Worm (Caenorhabditis elegans) whole organism, L1 larva: ENCODE measurements around the gene pigg-1.

Source experiments
- C04F5.9 ChIP-seq: sonication (generic microtip); optimal IDR thresholded peaks from 2 replicates; lab custom pipeline; 2016; ENCODE audit warnings: missing genetic modification characterization, missing compliant biosample characterization
- C34B4.2 ChIP-seq: sonication (generic microtip); optimal IDR thresholded peaks from 2 replicates; lab custom pipeline; 2017; ENCODE audit warnings: mild to moderate bottlenecking, missing genetic modification characterization, missing compliant biosample characterization
- F16B12.6 ChIP-seq: fragments of 150-350 bp; optimal IDR thresholded peaks from 2 replicates; lab custom pipeline; 2014; ENCODE audit warnings: missing biosample characterization, missing genetic modification characterization
- Y116A8C.19 ChIP-seq: sonication (generic microtip); optimal IDR thresholded peaks from 2 replicates; lab custom pipeline; 2016; ENCODE audit warnings: missing compliant biosample characterization, missing genetic modification characterization, borderline replicate concordance
- aha-1 ChIP-seq: fragments of 150-350 bp; optimal IDR thresholded peaks from 2 replicates; lab custom pipeline; 2014; ENCODE audit warnings: missing biosample characterization, missing genetic modification characterization
- alr-1 ChIP-seq: fragments of 200-800 bp; sonication (Bioruptor generic); optimal IDR thresholded peaks from 2 replicates; lab custom pipeline; 2018; ENCODE audit warnings: borderline replicate concordance, mild to moderate bottlenecking, missing genetic modification characterization, missing compliant biosample characterization
- ama-1 ChIP-seq: fragments of 150-350 bp; optimal IDR thresholded peaks from 2 replicates; lab custom pipeline; 2014
- ceh-8 ChIP-seq: fragments of 200-800 bp; sonication (Bioruptor generic); optimal IDR thresholded peaks from 2 replicates; lab custom pipeline; 2018; ENCODE audit warnings: mild to moderate bottlenecking, missing genetic modification characterization, moderate library complexity, missing compliant biosample characterization
- ceh-82 ChIP-seq, 3 experiments: fragments of 150-350 bp in 1 of 3; sonication (generic microtip) in 2 of 3; optimal IDR thresholded peaks; 2 replicates each; lab custom pipeline; 2014 to 2017; ENCODE audit warnings: missing biosample characterization in 3 of 3, missing genetic modification characterization in 3 of 3
- ces-1 ChIP-seq: fragments of 150-350 bp; optimal IDR thresholded peaks from 2 replicates; lab custom pipeline; 2014; ENCODE audit warnings: missing biosample characterization, missing genetic modification reagents, missing genetic modification characterization
- dpl-1 ChIP-seq, 3 experiments: fragments of 150-350 bp in 2 of 3; sonication (generic microtip) in 1 of 3; optimal IDR thresholded peaks; 2 replicates each; lab custom pipeline; 2014 to 2017; ENCODE audit warnings: missing biosample characterization in 3 of 3, missing genetic modification characterization in 3 of 3, missing genetic modification reagents in 3 of 3
- dsc-1 ChIP-seq: sonication (generic microtip); optimal IDR thresholded peaks from 2 replicates; lab custom pipeline; 2016; ENCODE audit warnings: mild to moderate bottlenecking, missing genetic modification characterization, missing compliant biosample characterization
- egl-13 ChIP-seq: sonication (generic microtip); optimal IDR thresholded peaks from 2 replicates; lab custom pipeline; 2016; ENCODE audit warnings: missing genotype, missing genetic modification reagents, missing genetic modification characterization, missing compliant biosample characterization
- elt-2 ChIP-seq: sonication (generic microtip); optimal IDR thresholded peaks from 2 replicates; lab custom pipeline; 2016; ENCODE audit warnings: missing genetic modification characterization, mild to moderate bottlenecking, inconsistent platforms, missing compliant biosample characterization, missing genetic modification reagents
- elt-3 ChIP-seq, 6 experiments: fragments of 150-350 bp in 1 of 6; sonication (generic microtip); optimal IDR thresholded peaks; 2 replicates each; lab custom pipeline; 2017 to 2018; ENCODE audit warnings: missing biosample characterization in 6 of 6, missing genetic modification characterization in 6 of 6, inconsistent platforms in 1 of 6
- ets-5 ChIP-seq: fragments of 200-800 bp; sonication (Bioruptor generic); IDR thresholded peaks from 2 replicates; pipeline ENCODE4 v1.3.6; 2022; ENCODE audit warnings: missing genetic modification characterization, missing compliant biosample characterization
- fkh-10 ChIP-seq: sonication (generic microtip); optimal IDR thresholded peaks from 2 replicates; lab custom pipeline; 2017; ENCODE audit warnings: missing biosample characterization, missing genetic modification reagents, missing genetic modification characterization
- fos-1 ChIP-seq: fragments of 150-350 bp; optimal IDR thresholded peaks from 2 replicates; lab custom pipeline; 2014; ENCODE audit warnings: missing biosample characterization, missing genetic modification characterization
- grh-1 ChIP-seq: fragments of 200-800 bp; sonication (Bioruptor generic); IDR thresholded peaks from 2 replicates; pipeline ENCODE4 v1.3.6; 2022; ENCODE audit warnings: missing genetic modification reagents, missing genetic modification characterization, missing compliant biosample characterization
- hlh-4 ChIP-seq: sonication (generic microtip); optimal IDR thresholded peaks from 2 replicates; lab custom pipeline; 2016; ENCODE audit warnings: mild to moderate bottlenecking, missing genetic modification characterization, missing compliant biosample characterization
- isw-1 ChIP-seq: fragments of 200-800 bp; sonication (Bioruptor generic); IDR thresholded peaks from 2 replicates; pipeline ENCODE4 v1.3.6; 2022; ENCODE audit warnings: missing genetic modification characterization, missing compliant biosample characterization
- jun-1 ChIP-seq: fragments of 150-350 bp; optimal IDR thresholded peaks from 2 replicates; lab custom pipeline; 2014; ENCODE audit warnings: missing biosample characterization, missing genetic modification reagents, missing genetic modification characterization
- lin-13 ChIP-seq: fragments of 150-350 bp; optimal IDR thresholded peaks from 2 replicates; lab custom pipeline; 2014; ENCODE audit warnings: missing biosample characterization, missing genetic modification reagents, missing genetic modification characterization
- lin-14 ChIP-seq: fragments of 200-800 bp; sonication (Bioruptor generic); optimal IDR thresholded peaks from 2 replicates; lab custom pipeline; 2018; ENCODE audit warnings: mild to moderate bottlenecking, missing genetic modification characterization, moderate library complexity, missing compliant biosample characterization
- lin-35 ChIP-seq, 2 experiments: fragments of 150-350 bp; optimal IDR thresholded peaks; 2 replicates each; lab custom pipeline; 2014; ENCODE audit warnings: missing biosample characterization in 2 of 2, missing genetic modification characterization in 2 of 2, missing genetic modification reagents in 2 of 2
- lin-39 ChIP-seq: fragments of 150-350 bp; optimal IDR thresholded peaks from 2 replicates; lab custom pipeline; 2014; ENCODE audit warnings: missing biosample characterization, missing genetic modification reagents, missing genetic modification characterization
- lir-3 ChIP-seq: sonication (generic microtip); optimal IDR thresholded peaks from 2 replicates; lab custom pipeline; 2016; ENCODE audit warnings: mild to moderate bottlenecking, missing genetic modification characterization, moderate library complexity, missing compliant biosample characterization; ENCODE audit not compliant: poor library complexity
- mab-9 ChIP-seq: fragments of 200-800 bp; sonication (Bioruptor generic); IDR thresholded peaks from 2 replicates; pipeline ENCODE4 v1.3.6; 2022; ENCODE audit warnings: missing genetic modification reagents, missing genetic modification characterization, missing compliant biosample characterization
- mdl-1 ChIP-seq, 2 experiments: fragments of 150-350 bp; optimal IDR thresholded peaks; 2 replicates each; lab custom pipeline; 2014 to 2017; ENCODE audit warnings: missing biosample characterization in 2 of 2, missing genetic modification characterization in 2 of 2, inconsistent platforms in 1 of 2
- nhr-12 ChIP-seq: sonication (generic microtip); optimal IDR thresholded peaks from 2 replicates; lab custom pipeline; 2017; ENCODE audit warnings: missing biosample characterization, missing genetic modification characterization
- nhr-20 ChIP-seq: sonication (generic microtip); optimal IDR thresholded peaks from 2 replicates; lab custom pipeline; 2016; ENCODE audit warnings: mild to moderate bottlenecking, missing genetic modification characterization, missing compliant biosample characterization
- nhr-237 ChIP-seq: fragments of 150-350 bp; optimal IDR thresholded peaks from 2 replicates; lab custom pipeline; 2014; ENCODE audit warnings: missing biosample characterization, missing genetic modification characterization
- nhr-71 ChIP-seq: sonication (generic microtip); optimal IDR thresholded peaks from 2 replicates; lab custom pipeline; 2016; ENCODE audit warnings: mild to moderate bottlenecking, missing genetic modification characterization, moderate library complexity, missing compliant biosample characterization
- nhr-77 ChIP-seq: fragments of 150-350 bp; optimal IDR thresholded peaks from 2 replicates; lab custom pipeline; 2014; ENCODE audit warnings: missing biosample characterization, missing genetic modification characterization
- nhr-84 ChIP-seq: sonication (generic microtip); optimal IDR thresholded peaks from 2 replicates; lab custom pipeline; 2017; ENCODE audit warnings: missing biosample characterization, missing genetic modification characterization
- nhr-85 ChIP-seq: sonication (generic microtip); peaks from one replicate; lab custom pipeline; 2016; ENCODE audit warnings: missing genetic modification characterization, inconsistent platforms, missing compliant biosample characterization
- nhr-90 ChIP-seq: sonication (generic microtip); optimal IDR thresholded peaks from 2 replicates; lab custom pipeline; 2016; ENCODE audit warnings: mild to moderate bottlenecking, missing genetic modification characterization, missing compliant biosample characterization; ENCODE audit not compliant: poor library complexity
- skn-1 ChIP-seq: fragments of 150-350 bp; optimal IDR thresholded peaks from 2 replicates; lab custom pipeline; 2014; ENCODE audit warnings: missing biosample characterization, missing genetic modification characterization
- snu-23 ChIP-seq: sonication (generic microtip); optimal IDR thresholded peaks from 2 replicates; lab custom pipeline; 2016; ENCODE audit warnings: missing genetic modification characterization, missing compliant biosample characterization
- sptf-1 ChIP-seq: fragments of 150-350 bp; optimal IDR thresholded peaks from 2 replicates; lab custom pipeline; 2014; ENCODE audit warnings: missing biosample characterization, missing genetic modification characterization
- tbx-2 ChIP-seq: sonication (generic microtip); optimal IDR thresholded peaks from 2 replicates; lab custom pipeline; 2016; ENCODE audit warnings: missing genetic modification characterization, missing compliant biosample characterization
- unc-30 ChIP-seq: sonication (generic microtip); optimal IDR thresholded peaks from 2 replicates; lab custom pipeline; 2017; ENCODE audit warnings: missing biosample characterization, missing genetic modification characterization
- unc-86 ChIP-seq: sonication (generic microtip); optimal IDR thresholded peaks from 2 replicates; lab custom pipeline; 2016; ENCODE audit warnings: missing genetic modification characterization, missing compliant biosample characterization
- vab-15 ChIP-seq: sonication (generic microtip); optimal IDR thresholded peaks from 2 replicates; lab custom pipeline; 2017; ENCODE audit warnings: missing genotype, mild to moderate bottlenecking, missing genetic modification characterization, missing compliant biosample characterization
- zag-1 ChIP-seq: fragments of 150-350 bp; optimal IDR thresholded peaks from 2 replicates; lab custom pipeline; 2014; ENCODE audit warnings: missing biosample characterization, missing genetic modification characterization
- ztf-4 ChIP-seq: fragments of 150-350 bp; optimal IDR thresholded peaks from 2 replicates; lab custom pipeline; 2014; ENCODE audit warnings: missing biosample characterization, missing genetic modification characterization

pigg-1 gene

ce11 chrII:8556166-8556565, 43.9 kb downstream of the pigg-1 start, which contains the start of gene glb-27:
Gene glb-27 (minus strand): TSS chrII:8556266.
- TF ChIP-seq elt-2 (tag; lab: Kevin White, UChicago), result no peak
- TF ChIP-seq dsc-1 (tag; lab: Kevin White, UChicago), result no peak
- no peak for TF ChIP-seq unc-86
- no peak for TF ChIP-seq snu-23
- no peak for TF ChIP-seq ets-5 (GFP tag; lab: Robert Waterston, UW)
- TF ChIP-seq C34B4.2 (tag; lab: Kevin White, UChicago), result no peak
- TF ChIP-seq Y116A8C.19 (tag; lab: Kevin White, UChicago), result no peak
- no peak for TF ChIP-seq skn-1 (tag; lab: Kevin White, UChicago)
- TF ChIP-seq ces-1 (GFP tag; lab: Kevin White, UChicago), result no peak
- no peak for TF ChIP-seq dpl-1 (GFP tag; optimal IDR thresholded peaks at IDR 0.05; lab: Kevin White, UChicago)
- no peak for TF ChIP-seq alr-1 (tag; lab: Kevin White, UChicago)
- no peak for TF ChIP-seq nhr-237 (tag; lab: Kevin White, UChicago)
- TF ChIP-seq aha-1 (tag; lab: Kevin White, UChicago), result no peak
- TF ChIP-seq lin-35 (GFP tag; optimal IDR thresholded peaks at IDR 0.05; lab: Kevin White, UChicago), result no peak
- no peak for TF ChIP-seq mdl-1 (tag; optimal IDR thresholded peaks at IDR 0.05; lab: Kevin White, UChicago)
- TF ChIP-seq nhr-84 (tag; lab: Kevin White, UChicago), result no peak
- TF ChIP-seq fos-1 (tag; lab: Kevin White, UChicago), result no peak
- TF ChIP-seq tbx-2 (tag; lab: Kevin White, UChicago), result no peak
- no peak for TF ChIP-seq F16B12.6 (tag; lab: Kevin White, UChicago)
- TF ChIP-seq, all 84 proteins: peak for 0

DNA sequence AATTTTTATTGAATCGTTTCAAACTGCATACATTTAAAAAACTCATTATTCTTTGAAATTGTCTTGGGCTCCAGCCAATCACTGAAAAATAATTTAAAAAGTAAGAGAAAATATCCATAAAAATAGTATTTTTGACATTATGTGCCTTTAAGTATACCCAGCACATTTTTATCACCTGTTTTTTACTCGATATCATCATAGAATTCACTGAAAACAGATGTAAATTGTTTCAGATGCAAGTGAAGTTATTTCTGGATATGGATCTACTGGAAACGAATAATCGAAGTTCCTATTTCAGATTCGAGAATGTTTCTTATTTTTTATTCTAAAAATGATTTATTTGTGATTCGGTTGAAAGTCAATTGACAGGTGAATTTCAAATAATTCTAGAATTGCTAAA, 45.5 kb downstream of the pigg-1 start:
- TF ChIP-seq lin-39, result no peak
- peak; percentile 92 for TF ChIP-seq hlh-4 (tag; lab: Kevin White, UChicago)
- TF ChIP-seq nhr-71 (tag; lab: Kevin White, UChicago), result peak; percentile 27
- no peak for TF ChIP-seq mab-9 (GFP tag; lab: Robert Waterston, UW)
- TF ChIP-seq nhr-20 (tag; lab: Kevin White, UChicago), result no peak
- no peak for TF ChIP-seq fkh-10 (GFP tag; lab: Kevin White, UChicago)

- TF ChIP-seq fkh-10 (GFP tag; lab: Kevin White, UChicago) (peak; percentile 91), lin-14 (GFP tag; lab: Kevin White, UChicago) (peak; percentile 50), ztf-4 (tag; lab: Kevin White, UChicago) (no peak), tbx-2 (tag; lab: Kevin White, UChicago) (no peak)
Observed at ce11 chrII:8551100-8551499, 49.0 kb downstream of the pigg-1 start.

- TF ChIP-seq lin-13 (GFP tag; lab: Kevin White, UChicago) (no peak), lin-14 (GFP tag; lab: Kevin White, UChicago) (no peak), egl-13 (tag; lab: Kevin White, UChicago) (no peak), nhr-237 (tag; lab: Kevin White, UChicago) (no peak), jun-1 (no peak), unc-30 (tag; lab: Kevin White, UChicago) (no peak), nhr-12 (no peak), vab-15 (tag; lab: Kevin White, UChicago) (no peak), sptf-1 (tag; lab: Kevin White, UChicago) (no peak), elt-3 (tag; optimal IDR thresholded peaks at IDR 0.05; lab: Kevin White, UChicago) (peak in 1 of 6 experiments; percentile 19), ceh-8 (GFP tag; lab: Kevin White, UChicago) (no peak), lir-3 (tag; lab: Kevin White, UChicago) (peak; percentile 48), nhr-85 (tag; lab: Kevin White, UChicago) (no peak), unc-86 (no peak), ztf-4 (tag; lab: Kevin White, UChicago) (no peak), isw-1 (GFP tag; lab: Robert Waterston, UW) (no peak), grh-1 (GFP tag; lab: Robert Waterston, UW) (no peak), hlh-4 (tag; lab: Kevin White, UChicago) (no peak), zag-1 (tag; lab: Kevin White, UChicago) (no peak), nhr-77 (tag; lab: Kevin White, UChicago) (peak; percentile 62), fos-1 (tag; lab: Kevin White, UChicago) (peak; percentile 25), F16B12.6 (tag; lab: Kevin White, UChicago) (no peak), ceh-82 (tag; optimal IDR thresholded peaks at IDR 0.05; lab: Kevin White, UChicago) (peak; percentile 25 to 44 (median 28)), lin-39 (no peak), ama-1 (no peak), nhr-90 (tag; lab: Kevin White, UChicago) (peak; percentile 44), C04F5.9 (tag; lab: Kevin White, UChicago) (no peak), Y116A8C.19 (tag; lab: Kevin White, UChicago) (no peak), C34B4.2 (tag; lab: Kevin White, UChicago) (no peak)
Observed at ce11 chrII:8546975-8547374, 53.1 kb downstream of the pigg-1 start.
